Worm (Caenorhabditis elegans) whole organism, early embryonic: ENCODE data around the gene irld-14.

Experiments used
- B0310.2 ChIP-seq: sonication (generic microtip); optimal IDR thresholded peaks from 2 replicates; lab custom pipeline; 2016; ENCODE audit warnings: mild to moderate bottlenecking, missing genetic modification characterization, missing compliant biosample characterization
- ama-1 ChIP-seq: fragments of 150-350 bp; optimal IDR thresholded peaks from 2 replicates; lab custom pipeline; 2014
- ceh-13 ChIP-seq: fragments of 200-800 bp; sonication (Bioruptor generic); optimal IDR thresholded peaks from 2 replicates; lab custom pipeline; 2018; ENCODE audit warnings: mild to moderate bottlenecking, missing genetic modification characterization, missing compliant biosample characterization
- flt-1 ChIP-seq: fragments of 200-800 bp; sonication (Bioruptor generic); IDR thresholded peaks from 2 replicates; pipeline ENCODE4 v1.3.6; 2022; ENCODE audit warnings: missing genetic modification characterization, missing compliant biosample characterization
- hmg-4 ChIP-seq: fragments of 200-800 bp; sonication (Bioruptor generic); optimal IDR thresholded peaks from 2 replicates; lab custom pipeline; 2018; ENCODE audit warnings: mild to moderate bottlenecking, missing genetic modification characterization, missing compliant biosample characterization
- tbx-11 ChIP-seq: fragments of 200-800 bp; sonication (Bioruptor generic); IDR thresholded peaks from 2 replicates; pipeline ENCODE4 v1.3.6; 2022; ENCODE audit warnings: missing genetic modification characterization, missing compliant biosample characterization

DNA sequence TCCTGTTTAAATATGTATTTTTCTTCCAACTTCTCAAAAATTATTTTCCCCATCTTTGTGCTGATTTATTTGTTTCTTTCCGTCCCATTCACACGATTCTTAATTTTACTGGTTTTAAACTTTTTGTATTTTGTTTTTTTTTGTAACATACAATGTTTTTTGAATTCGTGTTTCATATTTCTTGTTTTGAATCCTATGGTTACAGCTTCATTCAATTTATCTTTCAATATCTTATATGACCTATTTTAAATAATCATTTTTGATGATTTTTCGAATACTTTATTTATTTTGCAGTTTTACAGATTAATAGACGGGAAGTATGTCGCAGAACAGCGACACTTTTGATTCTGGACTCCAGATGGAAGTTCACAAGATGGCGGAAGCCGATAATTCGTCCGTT lies 8.5 kb downstream of the irld-14 start, which contains the start of gene hrde-2:
- TF ChIP-seq ceh-13 (GFP tag; lab: Kevin White, UChicago) (no peak), ama-1 (lab: Kevin White, UChicago) (no peak), hmg-4 (GFP tag; lab: Kevin White, UChicago) (no peak), B0310.2 (no peak), flt-1 (GFP tag; lab: Robert Waterston, UW) (no peak), tbx-11 (no peak)
